Worm (Caenorhabditis elegans) whole organism, L2 larva: ENCODE measurements around the gene K10C9.1.

Source experiments
- C34F6.9 ChIP-seq: fragments of 150-350 bp; optimal IDR thresholded peaks from 2 replicates; lab custom pipeline; 2014; ENCODE audit warnings: missing biosample characterization, missing genetic modification characterization
- F13H6.1 ChIP-seq: sonication (generic microtip); optimal IDR thresholded peaks from 2 replicates; lab custom pipeline; 2016; ENCODE audit warnings: missing genetic modification characterization, missing compliant biosample characterization
- R02D3.7 ChIP-seq: fragments of 150-350 bp; optimal IDR thresholded peaks from 2 replicates; lab custom pipeline; 2014; ENCODE audit warnings: missing biosample characterization, missing genetic modification characterization
- Y55F3AM.14 ChIP-seq: fragments of 200-800 bp; sonication (Bioruptor generic); optimal IDR thresholded peaks from 2 replicates; lab custom pipeline; 2018; ENCODE audit warnings: mild to moderate bottlenecking, missing genetic modification characterization, missing compliant biosample characterization
- alr-1 ChIP-seq: fragments of 150-350 bp; optimal IDR thresholded peaks from 2 replicates; lab custom pipeline; 2014; ENCODE audit warnings: missing biosample characterization, missing genetic modification characterization
- blmp-1 ChIP-seq: sonication (generic microtip); optimal IDR thresholded peaks from 2 replicates; lab custom pipeline; 2017; ENCODE audit warnings: missing genetic modification characterization, mild to moderate bottlenecking, missing compliant biosample characterization, antibody characterized with exemption, moderate library complexity; ENCODE audit not compliant: insufficient read depth
- ceh-16 ChIP-seq: fragments of 150-350 bp; optimal IDR thresholded peaks from 2 replicates; lab custom pipeline; 2014; ENCODE audit warnings: missing biosample characterization, missing genetic modification characterization
- ceh-82 ChIP-seq: fragments of 150-350 bp; optimal IDR thresholded peaks from 2 replicates; lab custom pipeline; 2014; ENCODE audit warnings: missing biosample characterization, missing genetic modification characterization
- crh-2 ChIP-seq: sonication (generic microtip); optimal IDR thresholded peaks from 2 replicates; lab custom pipeline; 2017; ENCODE audit warnings: missing biosample characterization, missing genetic modification characterization
- dmd-4 ChIP-seq: sonication (generic microtip); optimal IDR thresholded peaks from 2 replicates; lab custom pipeline; 2017; ENCODE audit warnings: missing biosample characterization, missing genetic modification characterization
- egl-27 ChIP-seq: sonication (generic microtip); optimal IDR thresholded peaks from 3 replicates; lab custom pipeline; 2017; ENCODE audit warnings: missing biosample characterization, missing genetic modification reagents, missing genetic modification characterization
- elt-1 ChIP-seq: fragments of 150-350 bp; optimal IDR thresholded peaks from 2 replicates; lab custom pipeline; 2014; ENCODE audit warnings: missing biosample characterization, missing genetic modification characterization
- elt-3 ChIP-seq: sonication (generic microtip); optimal IDR thresholded peaks from 2 replicates; lab custom pipeline; 2017; ENCODE audit warnings: missing biosample characterization, missing genetic modification characterization
- fos-1 ChIP-seq: fragments of 150-350 bp; optimal IDR thresholded peaks from 2 replicates; lab custom pipeline; 2014; ENCODE audit warnings: missing biosample characterization, missing genetic modification characterization
- gmeb-1 ChIP-seq: fragments of 150-350 bp; optimal IDR thresholded peaks from 2 replicates; lab custom pipeline; 2014; ENCODE audit warnings: missing biosample characterization, missing genetic modification characterization
- lin-11 ChIP-seq: fragments of 150-350 bp; sonication (generic microtip); optimal IDR thresholded peaks from 2 replicates; lab custom pipeline; 2014; ENCODE audit warnings: missing biosample characterization, missing genetic modification characterization, inconsistent platforms, mixed read lengths
- lin-13 ChIP-seq: fragments of 150-350 bp; optimal IDR thresholded peaks from 2 replicates; lab custom pipeline; 2014; ENCODE audit warnings: missing biosample characterization, missing genetic modification reagents, missing genetic modification characterization
- lin-39 ChIP-seq: fragments of 150-350 bp; optimal IDR thresholded peaks from 2 replicates; lab custom pipeline; 2014; ENCODE audit warnings: missing biosample characterization, missing genetic modification reagents, missing genetic modification characterization
- mab-5 ChIP-seq: fragments of 150-350 bp; optimal IDR thresholded peaks from 2 replicates; lab custom pipeline; 2014; ENCODE audit warnings: missing biosample characterization, missing genetic modification characterization
- mbf-1 ChIP-seq: sonication (generic microtip); optimal IDR thresholded peaks from 2 replicates; lab custom pipeline; 2017; ENCODE audit warnings: missing biosample characterization, missing genetic modification characterization
- mdl-1 ChIP-seq, 2 experiments: fragments of 150-350 bp in 1 of 2; sonication (generic microtip) in 1 of 2; optimal IDR thresholded peaks; 2 replicates each; lab custom pipeline; 2017; ENCODE audit warnings: missing biosample characterization in 2 of 2, missing genetic modification characterization in 2 of 2
- nhr-10 ChIP-seq: sonication (generic microtip); optimal IDR thresholded peaks from 2 replicates; lab custom pipeline; 2017; ENCODE audit warnings: missing biosample characterization, missing genetic modification characterization
- nhr-11 ChIP-seq: fragments of 150-350 bp; optimal IDR thresholded peaks from 2 replicates; lab custom pipeline; 2014; ENCODE audit warnings: missing biosample characterization, missing genetic modification characterization
- nhr-12 ChIP-seq: fragments of 150-350 bp; optimal IDR thresholded peaks from 2 replicates; lab custom pipeline; 2014; ENCODE audit warnings: missing biosample characterization, missing genetic modification characterization
- nhr-129 ChIP-seq: fragments of 150-350 bp; optimal IDR thresholded peaks from 2 replicates; lab custom pipeline; 2014; ENCODE audit warnings: missing biosample characterization, missing genetic modification characterization
- nhr-21 ChIP-seq: fragments of 150-350 bp; optimal IDR thresholded peaks from 2 replicates; lab custom pipeline; 2014; ENCODE audit warnings: missing biosample characterization, missing genetic modification characterization
- nhr-6 ChIP-seq: fragments of 150-350 bp; optimal IDR thresholded peaks from 2 replicates; lab custom pipeline; 2014; ENCODE audit warnings: missing biosample characterization, missing genetic modification characterization
- nhr-77 ChIP-seq: fragments of 150-350 bp; optimal IDR thresholded peaks from 2 replicates; lab custom pipeline; 2014; ENCODE audit warnings: missing biosample characterization, missing genetic modification characterization
- peb-1 ChIP-seq: fragments of 150-350 bp; optimal IDR thresholded peaks from 2 replicates; lab custom pipeline; 2014; ENCODE audit warnings: missing biosample characterization, missing genetic modification characterization
- skn-1 ChIP-seq: sonication (generic microtip); optimal IDR thresholded peaks from 2 replicates; lab custom pipeline; 2017; ENCODE audit warnings: missing biosample characterization, missing genetic modification characterization
- sma-9 ChIP-seq, 2 experiments: fragments of 150-350 bp in 1 of 2; sonication (generic microtip) in 1 of 2; optimal IDR thresholded peaks; 2 replicates each; lab custom pipeline; 2014 to 2016; ENCODE audit warnings: missing genetic modification characterization in 2 of 2, mild to moderate bottlenecking in 1 of 2, missing biosample characterization in 1 of 2, missing compliant biosample characterization in 1 of 2, missing genetic modification reagents in 1 of 2, moderate library complexity in 1 of 2
- unc-39 ChIP-seq: fragments of 150-350 bp; optimal IDR thresholded peaks from 2 replicates; lab custom pipeline; 2014; ENCODE audit warnings: missing biosample characterization, missing genetic modification characterization
- unc-62 ChIP-seq: fragments of 150-350 bp; optimal IDR thresholded peaks from 2 replicates; lab custom pipeline; 2014; ENCODE audit warnings: missing biosample characterization, missing genetic modification reagents, missing genetic modification characterization
- zag-1 ChIP-seq: fragments of 150-350 bp; optimal IDR thresholded peaks from 2 replicates; lab custom pipeline; 2014; ENCODE audit warnings: missing biosample characterization, missing genetic modification characterization
- ztf-1 ChIP-seq: fragments of 200-800 bp; sonication (Bioruptor generic); conservative IDR thresholded peaks from 2 replicates; pipeline ENCODE4 v1.3.6; 2022; ENCODE audit warnings: missing genetic modification characterization, missing compliant biosample characterization
- ztf-11 ChIP-seq: sonication (generic microtip); optimal IDR thresholded peaks from 2 replicates; lab custom pipeline; 2017; ENCODE audit warnings: missing biosample characterization, missing genetic modification characterization
- ztf-4 ChIP-seq: fragments of 150-350 bp; optimal IDR thresholded peaks from 2 replicates; lab custom pipeline; 2014; ENCODE audit warnings: missing biosample characterization, missing genetic modification characterization

K10C9.1 gene

DNA sequence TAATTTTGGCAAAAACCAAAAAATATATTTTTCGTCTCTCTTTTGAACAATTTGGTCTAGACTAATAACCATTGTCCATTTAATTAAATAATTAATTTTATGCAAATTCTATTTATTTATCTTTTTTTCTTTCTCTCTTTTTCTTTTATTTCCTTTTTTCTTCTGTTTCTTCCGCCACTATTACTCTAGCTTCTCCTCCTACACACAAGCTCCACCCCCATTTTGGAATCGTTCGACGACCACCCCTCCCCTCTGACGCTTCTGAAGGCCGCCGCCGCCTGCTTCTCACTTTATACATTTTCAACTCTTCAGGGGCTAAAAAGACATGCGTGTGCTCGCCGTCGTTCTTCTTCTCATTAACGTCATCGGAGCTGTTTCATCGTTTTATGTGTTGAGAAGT, at the start of gene K10C9.1:
Gene K10C9.1, plus strand, starts transcription at position 301 of the 400 bp plus-strand sequence.
- TF ChIP-seq unc-39 (tag; lab: Kevin White, UChicago): no peak
- TF ChIP-seq elt-1 (tag; lab: Kevin White, UChicago): no peak
- no peak for TF ChIP-seq lin-11 (tag; lab: Kevin White, UChicago)
- TF ChIP-seq nhr-10 (tag; lab: Kevin White, UChicago): no peak
- no peak for TF ChIP-seq C34F6.9
- TF ChIP-seq ztf-1 (GFP tag; lab: Robert Waterston, UW): no peak
- no peak for TF ChIP-seq ztf-4
- no peak for TF ChIP-seq nhr-11 (tag; lab: Kevin White, UChicago)
- TF ChIP-seq ceh-82 (tag; lab: Kevin White, UChicago): no peak
- TF ChIP-seq mdl-1 (tag; optimal IDR thresholded peaks at IDR 0.05; lab: Kevin White, UChicago): no peak
- no peak for TF ChIP-seq peb-1 (tag; lab: Kevin White, UChicago)
- TF ChIP-seq fos-1 (tag; lab: Kevin White, UChicago): no peak
- TF ChIP-seq blmp-1: no peak
- TF ChIP-seq nhr-6 (tag; lab: Kevin White, UChicago): no peak
- TF ChIP-seq dmd-4 (tag; lab: Kevin White, UChicago): no peak
- TF ChIP-seq alr-1 (tag; lab: Kevin White, UChicago): no peak
- no peak for TF ChIP-seq lin-13 (GFP tag; lab: Kevin White, UChicago)
- TF ChIP-seq nhr-129 (tag; lab: Kevin White, UChicago): no peak

DNA sequence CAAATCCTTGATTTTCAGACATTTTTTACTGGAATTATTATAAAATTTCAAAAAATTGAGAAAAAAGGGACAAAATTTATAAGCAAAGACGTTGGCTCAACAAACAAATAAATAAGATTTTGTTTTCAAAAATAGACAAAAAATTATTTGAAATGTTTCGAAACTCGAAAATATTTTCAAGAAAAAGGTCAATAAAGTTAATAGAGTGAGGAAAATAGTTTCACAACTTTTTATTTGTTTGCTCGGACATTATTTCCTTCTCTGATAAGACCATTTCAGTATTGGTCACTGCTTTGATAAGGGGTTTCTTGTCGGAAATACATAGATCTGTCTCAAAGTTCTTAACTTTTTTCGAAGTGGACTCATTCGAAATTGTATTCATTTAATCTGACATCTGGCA, 48.0 kb upstream of the K10C9.1 start, which contains the start of gene R09A1.3:
Gene R09A1.3, minus strand, starts transcription at position 31 of the 400 bp plus-strand sequence.
- TF ChIP-seq nhr-12 (tag; lab: Kevin White, UChicago): no peak
- peak; percentile 45 for TF ChIP-seq fos-1 (tag; lab: Kevin White, UChicago)

DNA sequence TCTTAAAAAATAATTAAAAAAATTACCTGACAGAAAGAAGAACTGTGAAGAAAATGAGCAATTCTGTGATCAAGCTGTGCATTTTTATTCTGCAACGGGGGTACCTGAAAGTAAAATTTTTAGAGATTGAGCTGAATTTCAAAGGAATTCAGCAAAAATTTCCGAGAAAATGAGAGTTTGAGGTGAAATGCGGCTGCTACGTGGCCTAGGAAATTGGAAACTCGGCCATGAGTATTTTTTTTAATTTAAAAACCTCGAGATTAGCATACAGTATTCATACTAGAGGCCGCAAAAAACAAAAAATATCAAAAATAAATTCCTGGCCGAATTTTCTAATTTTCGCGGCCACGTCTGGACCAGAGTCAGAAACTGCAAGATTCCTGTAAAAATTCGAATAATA, 41.7 kb upstream of the K10C9.1 start, which contains the start of gene flp-34:
Gene flp-34, minus strand, starts transcription at position 101 of the 400 bp plus-strand sequence.
- TF ChIP-seq fos-1 (tag; lab: Kevin White, UChicago) (no peak), lin-13 (GFP tag; lab: Kevin White, UChicago) (no peak), C34F6.9 (no peak), egl-27 (no peak), skn-1 (tag; lab: Kevin White, UChicago) (no peak), alr-1 (tag; lab: Kevin White, UChicago) (no peak)

DNA sequence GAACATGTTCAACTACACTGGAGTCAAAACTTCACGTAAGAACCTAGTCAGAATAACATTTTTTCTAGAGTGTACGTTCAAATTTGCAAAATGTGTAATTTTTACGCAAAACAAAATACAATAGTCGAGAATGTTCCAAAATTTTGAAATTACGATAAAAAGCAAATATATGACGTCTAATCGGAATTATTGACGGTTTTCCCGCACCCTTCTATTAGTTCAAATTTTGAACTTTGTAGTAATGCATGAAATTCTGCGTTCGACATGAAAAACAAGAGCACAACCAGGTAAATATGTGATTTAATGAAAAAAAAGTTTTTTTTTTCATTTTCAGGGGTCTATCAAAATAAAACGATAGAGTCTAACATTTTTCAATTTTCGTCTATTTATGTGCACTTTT, 37.0 kb upstream of the K10C9.1 start:
- TF ChIP-seq nhr-129 (tag; lab: Kevin White, UChicago) (no peak), elt-3 (no peak), unc-39 (tag; lab: Kevin White, UChicago) (no peak), dmd-4 (tag; lab: Kevin White, UChicago) (no peak), nhr-77 (no peak), ztf-4 (no peak), fos-1 (tag; lab: Kevin White, UChicago) (no peak), nhr-21 (tag; lab: Kevin White, UChicago) (no peak), mab-5 (tag; lab: Kevin White, UChicago) (no peak), nhr-12 (tag; lab: Kevin White, UChicago) (no peak), nhr-11 (tag; lab: Kevin White, UChicago) (no peak), crh-2 (no peak), lin-11 (tag; lab: Kevin White, UChicago) (no peak), unc-62 (GFP tag; lab: Kevin White, UChicago) (no peak), ceh-82 (tag; lab: Kevin White, UChicago) (no peak), ceh-16 (tag; lab: Kevin White, UChicago) (no peak), lin-13 (GFP tag; lab: Kevin White, UChicago) (no peak), gmeb-1 (tag; lab: Kevin White, UChicago) (no peak)

DNA sequence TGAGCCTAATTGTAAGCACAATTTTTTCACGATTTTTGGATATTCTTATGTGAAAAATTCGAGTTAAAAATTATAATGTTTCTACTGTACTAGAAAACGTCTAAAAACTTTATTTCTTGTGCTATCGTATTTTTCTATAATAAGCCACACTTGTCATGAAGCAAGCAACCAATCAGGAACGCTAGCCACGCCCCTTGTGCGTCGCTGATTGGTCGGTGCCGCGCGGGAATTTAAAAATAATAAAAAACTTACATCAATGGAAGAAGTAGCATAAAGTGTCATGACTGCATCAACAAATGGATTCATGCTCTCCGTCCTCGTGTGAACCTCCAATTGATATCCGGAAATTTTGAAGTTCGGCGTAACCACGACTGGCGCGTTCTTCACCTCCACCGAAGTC, 27.8 kb upstream of the K10C9.1 start:
- TF ChIP-seq alr-1 (tag; lab: Kevin White, UChicago) (no peak), nhr-21 (tag; lab: Kevin White, UChicago) (no peak), peb-1 (tag; lab: Kevin White, UChicago) (no peak), nhr-6 (tag; lab: Kevin White, UChicago) (no peak), ztf-4 (no peak), nhr-129 (tag; lab: Kevin White, UChicago) (no peak), ceh-16 (tag; lab: Kevin White, UChicago) (no peak), lin-13 (GFP tag; lab: Kevin White, UChicago) (no peak), R02D3.7 (no peak), Y55F3AM.14 (GFP tag; lab: Kevin White, UChicago) (no peak), fos-1 (tag; lab: Kevin White, UChicago) (no peak), F13H6.1 (tag; lab: Kevin White, UChicago) (no peak), ztf-11 (no peak), egl-27 (no peak), mbf-1 (tag; lab: Kevin White, UChicago) (no peak), lin-39 (tag; lab: Kevin White, UChicago) (no peak), zag-1 (tag; lab: Kevin White, UChicago) (no peak), sma-9 (GFP tag; optimal IDR thresholded peaks at IDR 0.05; lab: Kevin White, UChicago) (no peak), sma-9 (tag; optimal IDR thresholded peaks at IDR 0.05; lab: Kevin White, UChicago) (no peak), ztf-1 (GFP tag; lab: Robert Waterston, UW) (no peak)
